Fruit fly (Drosophila melanogaster) whole organism, embryonic: ENCODE results near the gene spo.

Experiments
- Antp ChIP-seq: fragments of 200-800 bp; sonication (Bioruptor generic); optimal IDR thresholded peaks from 3 replicates; lab custom pipeline; 2016; ENCODE audit warnings: missing biosample characterization, missing genetic modification characterization
- Bteb2 ChIP-seq: fragments of 200-800 bp; sonication (Bioruptor generic); optimal IDR thresholded peaks from 2 replicates; lab custom pipeline; 2016; ENCODE audit warnings: missing biosample characterization, missing genetic modification characterization
- CG11723 ChIP-seq: fragments of 200-800 bp; sonication (Bioruptor generic); optimal IDR thresholded peaks from 2 replicates; lab custom pipeline; 2017; ENCODE audit warnings: missing biosample characterization, mild to moderate bottlenecking, missing genetic modification characterization
- CG1233 ChIP-seq: fragments of 200-800 bp; sonication (Bioruptor generic); optimal IDR thresholded peaks from 4 replicates; lab custom pipeline; 2018; ENCODE audit warnings: missing biosample characterization, mild to moderate bottlenecking, missing genetic modification characterization
- CG12659 ChIP-seq: fragments of 200-800 bp; sonication (Bioruptor generic); optimal IDR thresholded peaks from 3 replicates; lab custom pipeline; 2017; ENCODE audit warnings: mild to moderate bottlenecking, missing biosample characterization, missing genetic modification reagents, missing genetic modification characterization
- CG13123 ChIP-seq: fragments of 200-800 bp; sonication (Bioruptor generic); optimal IDR thresholded peaks from 2 replicates; lab custom pipeline; 2016; ENCODE audit warnings: missing biosample characterization, missing genetic modification characterization
- CG13296 ChIP-seq: fragments of 200-800 bp; sonication (Bioruptor generic); optimal IDR thresholded peaks from 3 replicates; lab custom pipeline; 2018; ENCODE audit warnings: missing biosample characterization, mild to moderate bottlenecking, missing genetic modification characterization
- CG15269 ChIP-seq: fragments of 200-800 bp; sonication (Bioruptor generic); optimal IDR thresholded peaks from 2 replicates; lab custom pipeline; 2018; ENCODE audit warnings: missing biosample characterization, mild to moderate bottlenecking, missing genetic modification characterization, moderate library complexity
- CG1832 ChIP-seq: fragments of 200-800 bp; sonication (Bioruptor generic); optimal IDR thresholded peaks from 2 replicates; lab custom pipeline; 2017; ENCODE audit warnings: missing biosample characterization, mild to moderate bottlenecking, missing genetic modification characterization, inconsistent platforms
- CG2199 ChIP-seq: fragments of 200-800 bp; sonication (Bioruptor generic); IDR thresholded peaks from 3 replicates; pipeline ENCODE4 v1.3.6; 2022; ENCODE audit warnings: missing biosample characterization, missing genetic modification characterization
- CG31224 ChIP-seq: fragments of 200-800 bp; sonication (Bioruptor generic); IDR thresholded peaks from 2 replicates; pipeline ENCODE4 v1.3.6; 2022; ENCODE audit warnings: missing biosample characterization, missing genetic modification characterization
- CG31365 ChIP-seq: fragments of 200-800 bp; sonication (Bioruptor generic); optimal IDR thresholded peaks from 2 replicates; lab custom pipeline; 2018; ENCODE audit warnings: missing biosample characterization, mild to moderate bottlenecking, missing genetic modification characterization
- CG32532 ChIP-seq: fragments of 200-800 bp; sonication (Bioruptor generic); IDR thresholded peaks from 2 replicates; pipeline ENCODE4 v1.3.6; 2022; ENCODE audit warnings: missing biosample characterization, missing genetic modification characterization
- CG3407 ChIP-seq: fragments of 200-800 bp; sonication (Bioruptor generic); optimal IDR thresholded peaks from 2 replicates; lab custom pipeline; 2018; ENCODE audit warnings: missing biosample characterization, mild to moderate bottlenecking, missing genetic modification characterization
- CG34422 ChIP-seq: fragments of 200-800 bp; sonication (Bioruptor generic); IDR thresholded peaks from 3 replicates; pipeline ENCODE4 v1.3.6; 2022; ENCODE audit warnings: missing biosample characterization, missing genetic modification characterization
- CG3995 ChIP-seq: fragments of 200-800 bp; sonication (Bioruptor generic); optimal IDR thresholded peaks from 3 replicates; lab custom pipeline; 2016; ENCODE audit warnings: missing biosample characterization, missing genetic modification characterization
- CG4424 ChIP-seq: fragments of 200-800 bp; sonication (Bioruptor generic); optimal IDR thresholded peaks from 3 replicates; lab custom pipeline; 2016; ENCODE audit warnings: missing biosample characterization, missing genetic modification characterization
- CG5180 ChIP-seq: fragments of 200-800 bp; sonication (Bioruptor generic); optimal IDR thresholded peaks from 3 replicates; lab custom pipeline; 2017; ENCODE audit warnings: missing biosample characterization, missing genetic modification characterization, mild to moderate bottlenecking, moderate library complexity, missing genetic modification reagents
- CG6254 ChIP-seq: fragments of 200-800 bp; sonication (Bioruptor generic); optimal IDR thresholded peaks from 3 replicates; lab custom pipeline; 2017; ENCODE audit warnings: mild to moderate bottlenecking, missing biosample characterization, missing genetic modification reagents, missing genetic modification characterization
- CG6854 ChIP-seq: fragments of 200-800 bp; sonication (Bioruptor generic); optimal IDR thresholded peaks from 3 replicates; lab custom pipeline; 2017; ENCODE audit warnings: missing biosample characterization, mild to moderate bottlenecking, missing genetic modification characterization
- CG7786 ChIP-seq: fragments of 200-800 bp; sonication (Bioruptor generic); optimal IDR thresholded peaks from 2 replicates; lab custom pipeline; 2016; ENCODE audit warnings: missing biosample characterization, missing genetic modification characterization
- CG7928 ChIP-seq: fragments of 200-800 bp; sonication (Bioruptor generic); optimal IDR thresholded peaks from 2 replicates; lab custom pipeline; 2017; ENCODE audit warnings: missing biosample characterization, mild to moderate bottlenecking, missing genetic modification characterization
- Camta ChIP-seq: fragments of 200-800 bp; sonication (Bioruptor generic); optimal IDR thresholded peaks from 2 replicates; lab custom pipeline; 2016; ENCODE audit warnings: missing biosample characterization, missing genetic modification characterization
- Dad ChIP-seq: fragments of 200-800 bp; sonication (Bioruptor generic); optimal IDR thresholded peaks from 3 replicates; lab custom pipeline; 2016; ENCODE audit warnings: missing biosample characterization, missing genetic modification characterization
- Eip74EF ChIP-seq, 2 experiments: fragments of 200-800 bp in 1 of 2; fragments of >200 bp in 1 of 2; sonication (Bioruptor generic) in 1 of 2; optimal IDR thresholded peaks; 2 replicates each; lab custom pipeline; 2017 to 2019; ENCODE audit warnings: missing biosample characterization in 2 of 2, missing genetic modification characterization in 2 of 2, mild to moderate bottlenecking in 1 of 2, moderate library complexity in 1 of 2
- Hr3 ChIP-seq: fragments of 200-800 bp; sonication (Bioruptor generic); optimal IDR thresholded peaks from 3 replicates; lab custom pipeline; 2016; ENCODE audit warnings: missing biosample characterization, missing genetic modification characterization
- Hr78 ChIP-seq, 2 experiments: fragments of 200-800 bp in 1 of 2; fragments of >200 bp in 1 of 2; sonication (Bioruptor generic) in 1 of 2; optimal IDR thresholded peaks; 2 replicates each; lab custom pipeline; 2017 to 2019; ENCODE audit warnings: missing biosample characterization in 2 of 2, missing genetic modification characterization in 2 of 2, mild to moderate bottlenecking in 1 of 2, moderate library complexity in 1 of 2
- Rfx ChIP-seq: fragments of 200-800 bp; sonication (Bioruptor generic); IDR thresholded peaks from 2 replicates; pipeline ENCODE4 v1.3.6; 2022; ENCODE audit warnings: missing biosample characterization, missing genetic modification characterization
- Rx ChIP-seq: fragments of 200-800 bp; sonication (Bioruptor generic); IDR thresholded peaks from 2 replicates; pipeline ENCODE4 v1.3.6; 2022; ENCODE audit warnings: missing biosample characterization, missing genetic modification characterization
- Sin3A ChIP-seq: fragments of >200 bp; optimal IDR thresholded peaks from 2 replicates; lab custom pipeline; 2018
- Sry-β ChIP-seq: fragments of 200-800 bp; sonication (Bioruptor generic); optimal IDR thresholded peaks from 2 replicates; lab custom pipeline; 2018; ENCODE audit warnings: missing biosample characterization, mild to moderate bottlenecking, missing genetic modification characterization, moderate library complexity
- Stat92E ChIP-seq, 3 experiments: fragments of >200 bp in 2 of 3; fragments of 200-800 bp in 1 of 3; sonication (Bioruptor generic) in 1 of 3; optimal IDR thresholded peaks; 2 replicates each; lab custom pipeline; 2017 to 2019; ENCODE audit warnings: missing biosample characterization in 3 of 3, missing genetic modification characterization in 3 of 3, mild to moderate bottlenecking in 1 of 3, moderate library complexity in 1 of 3
- ara ChIP-seq: fragments of 200-800 bp; sonication (Bioruptor generic); IDR thresholded peaks from 2 replicates; pipeline ENCODE4 v1.3.6; 2022; ENCODE audit warnings: missing biosample characterization, missing genetic modification characterization
- bab2 ChIP-seq: fragments of 200-800 bp; sonication (Bioruptor generic); optimal IDR thresholded peaks from 2 replicates; lab custom pipeline; 2016; ENCODE audit warnings: missing biosample characterization, missing genetic modification characterization
- cg ChIP-seq: fragments of 200-800 bp; sonication (Bioruptor generic); optimal IDR thresholded peaks from 3 replicates; lab custom pipeline; 2019; ENCODE audit warnings: missing biosample characterization, mild to moderate bottlenecking, missing genetic modification characterization, moderate library complexity
- dimm ChIP-seq: fragments of 200-800 bp; sonication (Bioruptor generic); IDR thresholded peaks from 2 replicates; pipeline ENCODE4 v1.3.6; 2022; ENCODE audit warnings: missing biosample characterization, missing genetic modification characterization
- dmrt11E ChIP-seq: fragments of 200-800 bp; sonication (Bioruptor generic); optimal IDR thresholded peaks from 3 replicates; lab custom pipeline; 2018; ENCODE audit warnings: missing biosample characterization, mild to moderate bottlenecking, missing genetic modification characterization, moderate library complexity
- fd102C ChIP-seq: fragments of 200-800 bp; sonication (Bioruptor generic); optimal IDR thresholded peaks from 2 replicates; lab custom pipeline; 2018; ENCODE audit warnings: missing biosample characterization, mild to moderate bottlenecking, missing genetic modification characterization, moderate library complexity
- gt ChIP-seq: fragments of 200-800 bp; sonication (Bioruptor generic); IDR thresholded peaks from 2 replicates; pipeline ENCODE4 v1.3.6; 2022; ENCODE audit warnings: missing biosample characterization, missing genetic modification characterization
- lov ChIP-seq, 2 experiments: fragments of 200-800 bp in 1 of 2; fragments of >200 bp in 1 of 2; sonication (Bioruptor generic) in 1 of 2; IDR thresholded peaks in 1 of 2; optimal IDR thresholded peaks in 1 of 2; 2 replicates in 1 of 2; 3 replicates in 1 of 2; pipeline versions ENCODE4 v1.3.6 to Lab custom; 2017 to 2022; ENCODE audit warnings: missing biosample characterization in 1 of 2, missing genetic modification characterization in 1 of 2
- oc ChIP-seq: fragments of 200-800 bp; sonication (Bioruptor generic); optimal IDR thresholded peaks from 2 replicates; lab custom pipeline; 2018; ENCODE audit warnings: missing biosample characterization, mild to moderate bottlenecking, missing genetic modification characterization, moderate library complexity
- run ChIP-seq: fragments of 200-800 bp; sonication (Bioruptor generic); optimal IDR thresholded peaks from 3 replicates; lab custom pipeline; 2018; ENCODE audit warnings: missing biosample characterization, mild to moderate bottlenecking, missing genetic modification characterization
- sens-2 ChIP-seq: fragments of 200-800 bp; sonication (Bioruptor generic); IDR thresholded peaks from 2 replicates; pipeline ENCODE4 v1.3.6; 2022; ENCODE audit warnings: missing biosample characterization, missing genetic modification characterization
- slbo ChIP-seq: fragments of 200-800 bp; sonication (Bioruptor generic); IDR thresholded peaks from 2 replicates; pipeline ENCODE4 v1.3.6; 2022; ENCODE audit warnings: missing biosample characterization, missing genetic modification characterization
- so ChIP-seq: fragments of 200-800 bp; sonication (Bioruptor generic); IDR thresholded peaks from 3 replicates; pipeline ENCODE4 v1.3.6; 2022; ENCODE audit warnings: missing biosample characterization, missing genetic modification characterization
- sug ChIP-seq: fragments of 200-800 bp; optimal IDR thresholded peaks from 2 replicates; lab custom pipeline; 2019; ENCODE audit warnings: missing biosample characterization, mild to moderate bottlenecking, missing genetic modification characterization, moderate library complexity
- tio ChIP-seq: fragments of 200-800 bp; sonication (Bioruptor generic); optimal IDR thresholded peaks from 2 replicates; lab custom pipeline; 2017; ENCODE audit warnings: missing biosample characterization, missing genetic modification characterization, inconsistent platforms
- toy ChIP-seq: fragments of 200-800 bp; sonication (Bioruptor generic); IDR thresholded peaks from 2 replicates; pipeline ENCODE4 v1.3.6; 2022; ENCODE audit warnings: missing biosample characterization, missing genetic modification characterization
- vfl ChIP-seq: fragments of 200-800 bp; sonication (Bioruptor generic); optimal IDR thresholded peaks from 2 replicates; lab custom pipeline; 2016; ENCODE audit warnings: missing biosample characterization, missing genetic modification characterization
- vvl ChIP-seq: fragments of 200-800 bp; sonication (Bioruptor generic); IDR thresholded peaks from 2 replicates; pipeline ENCODE4 v1.3.6; 2022; ENCODE audit warnings: missing biosample characterization, missing genetic modification characterization
- zfh2 ChIP-seq: fragments of 200-800 bp; sonication (Bioruptor generic); optimal IDR thresholded peaks from 2 replicates; lab custom pipeline; 2016; ENCODE audit warnings: missing biosample characterization, missing genetic modification characterization

The spo gene

DNA sequence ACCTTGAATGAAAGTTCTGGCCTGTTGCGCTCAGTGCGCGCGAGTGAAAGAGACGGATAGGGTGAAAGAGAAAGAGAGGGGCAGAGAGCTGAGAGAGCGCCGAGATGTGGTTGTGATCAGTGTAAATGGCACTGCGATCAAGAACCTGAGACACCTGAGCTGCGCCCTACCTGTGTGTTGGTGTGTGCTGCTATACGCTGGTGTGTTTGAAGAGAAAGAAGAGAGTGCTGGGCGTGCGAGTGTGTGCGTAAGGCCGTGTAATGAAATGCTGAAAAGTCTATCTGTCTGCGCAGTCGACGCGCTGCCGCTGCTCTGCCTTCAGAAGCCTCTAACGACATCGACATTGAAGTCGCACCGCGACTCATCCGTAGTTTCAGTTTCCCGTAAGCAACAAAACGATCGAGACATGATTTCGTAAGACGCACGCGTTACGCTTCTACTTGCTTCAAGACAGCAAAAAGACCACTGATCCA lies 38.3 kb upstream of the spo start, which contains the start of gene Blimp-1 (continued):
- TF ChIP-seq dmrt11E: no peak
- no peak for TF ChIP-seq CG13296
- TF ChIP-seq oc: no peak
- TF ChIP-seq CG1233 (GFP tag; lab: Kevin White, UChicago): no peak
- TF ChIP-seq CG11723 (GFP tag; lab: Kevin White, UChicago): no peak
- TF ChIP-seq CG2199 (GFP tag; lab: Robert Waterston, UW): peak; percentile 85; the same call in 2 of the 3 replicates
- TF ChIP-seq Antp (GFP tag; lab: Kevin White, UChicago): no peak
- no peak for TF ChIP-seq CG3407 (GFP tag; lab: Kevin White, UChicago)
- no peak for TF ChIP-seq CG6854 (GFP tag; lab: Kevin White, UChicago)
- no peak for TF ChIP-seq CG15269 (tag; lab: Kevin White, UChicago)
- TF ChIP-seq Rx (GFP tag; lab: Robert Waterston, UW): no peak
- no peak for TF ChIP-seq CG12659 (GFP tag; lab: Kevin White, UChicago)
- peak; percentile 29; the same call in 1 of the 3 replicates for TF ChIP-seq CG34422 (GFP tag; lab: Robert Waterston, UW)
- TF ChIP-seq tio (GFP tag; lab: Kevin White, UChicago): no peak
- TF ChIP-seq dimm (GFP tag; lab: Robert Waterston, UW): no peak
- no peak for TF ChIP-seq Hr3
- TF ChIP-seq Sin3A: no peak
- no peak for TF ChIP-seq sens-2 (GFP tag; lab: Robert Waterston, UW)
- no peak for TF ChIP-seq Stat92E (GFP tag; optimal IDR thresholded peaks at IDR 0.05; lab: Kevin White, UChicago)
- TF ChIP-seq Rfx (GFP tag; lab: Robert Waterston, UW): no peak
- TF ChIP-seq CG6254: no peak
- no peak for TF ChIP-seq vfl (GFP tag; lab: Kevin White, UChicago)
- TF ChIP-seq Camta (GFP tag; lab: Kevin White, UChicago): no peak
- no peak for TF ChIP-seq CG5180
- TF ChIP-seq sug: no peak
- TF ChIP-seq so (GFP tag; lab: Robert Waterston, UW): no peak
- TF ChIP-seq CG13123 (GFP tag; lab: Kevin White, UChicago): no peak
- TF ChIP-seq slbo: 0 out of 2 replicates have a peak, but pooled peaks have one; percentile 3
- no peak for TF ChIP-seq CG7928 (GFP tag; lab: Kevin White, UChicago)
- TF ChIP-seq CG4424 (GFP tag; lab: Kevin White, UChicago): no peak
- TF ChIP-seq CG31224: no peak
- no peak for TF ChIP-seq fd102C
- TF ChIP-seq Bteb2 (GFP tag; lab: Kevin White, UChicago): no peak
- no peak for TF ChIP-seq Sry-β (GFP tag; lab: Kevin White, UChicago)
- peak; percentile 81 for TF ChIP-seq CG1832
- no peak for TF ChIP-seq zfh2 (GFP tag; lab: Kevin White, UChicago)
- peak; percentile 38; the same call in 1 of the 2 replicates for TF ChIP-seq vvl (GFP tag; lab: Robert Waterston, UW)
- TF ChIP-seq Eip74EF (GFP tag; optimal IDR thresholded peaks at IDR 0.05; lab: Kevin White, UChicago): peak in 1 of 2 experiments; percentile 4
- TF ChIP-seq CG3995 (GFP tag; lab: Kevin White, UChicago): no peak
- TF ChIP-seq CG7786 (GFP tag; lab: Kevin White, UChicago): no peak
- no peak for TF ChIP-seq gt (GFP tag; lab: Robert Waterston, UW)
- no peak for TF ChIP-seq CG31365 (tag; lab: Kevin White, UChicago)
- no peak for TF ChIP-seq bab2 (GFP tag; lab: Kevin White, UChicago)
- no peak for TF ChIP-seq run (tag; lab: Kevin White, UChicago)
- peak; percentile 51 for TF ChIP-seq CG32532
- peak; percentile 89 for TF ChIP-seq cg (GFP tag; lab: Kevin White, UChicago)
- no peak for TF ChIP-seq Dad (GFP tag; lab: Kevin White, UChicago)
- no peak for TF ChIP-seq toy (GFP tag; lab: Robert Waterston, UW)
- TF ChIP-seq Hr78 (GFP tag; optimal IDR thresholded peaks at IDR 0.05; lab: Kevin White, UChicago): no peak
- TF ChIP-seq lov (optimal IDR thresholded peaks at IDR 0.05; lab: Kevin White, UChicago): no peak
- 0 out of 3 replicates have a peak, but pooled peaks have one; percentile 10 for TF ChIP-seq lov (GFP tag; IDR thresholded peaks at IDR 0.05; lab: Robert Waterston, UW)
- no peak for TF ChIP-seq ara
